Fruit fly (Drosophila melanogaster) whole organism, pupa: ENCODE results near the gene hyd.

Experiments used
- CG10348 ChIP-seq: fragments of 200-800 bp; sonication (Bioruptor generic); IDR thresholded peaks from 2 replicates; pipeline ENCODE4 v1.3.6; 2022; ENCODE audit warnings: missing biosample characterization, missing genetic modification characterization
- CG12605 ChIP-seq: fragments of 200-800 bp; sonication (Bioruptor generic); IDR thresholded peaks from 2 replicates; pipeline ENCODE4 v1.3.6; 2022; ENCODE audit warnings: missing biosample characterization, missing genetic modification characterization
- CG13204 ChIP-seq: fragments of 200-800 bp; sonication (Bioruptor generic); optimal IDR thresholded peaks from 2 replicates; lab custom pipeline; 2018; ENCODE audit warnings: missing biosample characterization, mild to moderate bottlenecking, missing genetic modification characterization, moderate library complexity
- CG14655 ChIP-seq: fragments of 200-800 bp; sonication (Bioruptor generic); optimal IDR thresholded peaks from 3 replicates; lab custom pipeline; 2017; ENCODE audit warnings: mild to moderate bottlenecking, missing biosample characterization, missing genetic modification reagents, missing genetic modification characterization
- CG15710 ChIP-seq: fragments of 200-800 bp; sonication (Bioruptor generic); optimal IDR thresholded peaks from 2 replicates; lab custom pipeline; 2018; ENCODE audit warnings: missing biosample characterization, mild to moderate bottlenecking, missing genetic modification characterization, moderate library complexity
- CG17806 ChIP-seq: fragments of 200-800 bp; sonication (Bioruptor generic); optimal IDR thresholded peaks from 2 replicates; lab custom pipeline; 2018; ENCODE audit warnings: missing biosample characterization, mild to moderate bottlenecking, missing genetic modification characterization, moderate library complexity
- CG32121 ChIP-seq: fragments of 200-800 bp; sonication (Bioruptor generic); IDR thresholded peaks from 2 replicates; pipeline ENCODE4 v1.3.6; 2022; ENCODE audit warnings: missing biosample characterization, missing genetic modification characterization
- CG34367 ChIP-seq: fragments of 200-800 bp; sonication (Bioruptor generic); optimal IDR thresholded peaks from 2 replicates; lab custom pipeline; 2018; ENCODE audit warnings: missing biosample characterization, mild to moderate bottlenecking, missing genetic modification characterization
- CG4496 ChIP-seq: fragments of 200-800 bp; sonication (Bioruptor generic); IDR thresholded peaks from 3 replicates; pipeline ENCODE4 v1.3.6; 2022; ENCODE audit warnings: missing biosample characterization, missing genetic modification characterization
- CG8159 ChIP-seq: fragments of 200-800 bp; sonication (Bioruptor generic); optimal IDR thresholded peaks from 3 replicates; lab custom pipeline; 2018; ENCODE audit warnings: missing biosample characterization, mild to moderate bottlenecking, missing genetic modification characterization, moderate library complexity
- CG8301 ChIP-seq: fragments of 200-800 bp; sonication (Bioruptor generic); optimal IDR thresholded peaks from 2 replicates; lab custom pipeline; 2018; ENCODE audit warnings: missing biosample characterization, mild to moderate bottlenecking, missing genetic modification characterization
- CG9948 ChIP-seq: fragments of 200-800 bp; sonication (Bioruptor generic); optimal IDR thresholded peaks from 2 replicates; lab custom pipeline; 2018; ENCODE audit warnings: missing biosample characterization, mild to moderate bottlenecking, missing genetic modification characterization, moderate library complexity
- D1 ChIP-seq: fragments of 200-800 bp; sonication (Bioruptor generic); optimal IDR thresholded peaks from 2 replicates; lab custom pipeline; 2018; ENCODE audit warnings: missing biosample characterization, mild to moderate bottlenecking, missing genetic modification characterization, moderate library complexity
- EcR ChIP-seq: fragments of 200-800 bp; sonication (Bioruptor generic); optimal IDR thresholded peaks from 3 replicates; lab custom pipeline; 2019; ENCODE audit warnings: missing biosample characterization, missing genetic modification characterization, mild to moderate bottlenecking, moderate library complexity, missing genetic modification reagents
- Ets98B ChIP-seq: fragments of 200-800 bp; sonication (Bioruptor generic); IDR thresholded peaks from 2 replicates; pipeline ENCODE4 v1.3.6; 2022; ENCODE audit warnings: missing biosample characterization, missing genetic modification characterization
- Pif1A ChIP-seq: fragments of 200-800 bp; sonication (Bioruptor generic); optimal IDR thresholded peaks from 3 replicates; lab custom pipeline; 2016; ENCODE audit warnings: missing biosample characterization, missing genetic modification characterization
- Pif1B ChIP-seq: fragments of 200-800 bp; sonication (Bioruptor generic); optimal IDR thresholded peaks from 3 replicates; lab custom pipeline; 2016; ENCODE audit warnings: missing biosample characterization, missing genetic modification characterization
- Snoo ChIP-seq: fragments of 200-800 bp; sonication (Bioruptor generic); optimal IDR thresholded peaks from 3 replicates; lab custom pipeline; 2017; ENCODE audit warnings: missing biosample characterization, mild to moderate bottlenecking, missing genetic modification characterization, inconsistent platforms
- fd96Ca ChIP-seq: fragments of 200-800 bp; sonication (Bioruptor generic); IDR thresholded peaks from 3 replicates; pipeline ENCODE4 v1.3.6; 2022; ENCODE audit warnings: missing biosample characterization, missing genetic modification characterization
- gl ChIP-seq: fragments of 200-800 bp; sonication (Bioruptor generic); optimal IDR thresholded peaks from 2 replicates; lab custom pipeline; 2018; ENCODE audit warnings: missing biosample characterization, mild to moderate bottlenecking, missing genetic modification characterization
- rn ChIP-seq: fragments of 200-800 bp; sonication (Bioruptor generic); IDR thresholded peaks from 2 replicates; pipeline ENCODE4 v1.3.6; 2022; ENCODE audit warnings: missing biosample characterization, missing genetic modification characterization

The hyd gene

dm6 chr3R:9740713-9741112, 15.3 kb upstream of the hyd start, which contains the start of gene Pnn:
TSS of gene Pnn (plus strand) at chr3R:9740899.
- TF ChIP-seq CG14655, result no peak
- TF ChIP-seq Pif1B (GFP tag; lab: Kevin White, UChicago), result no peak
- TF ChIP-seq Snoo (tag; lab: Kevin White, UChicago), result no peak
- TF ChIP-seq CG4496 (GFP tag; lab: Robert Waterston, UW), result no peak
- no peak for TF ChIP-seq EcR
- TF ChIP-seq Pif1A (GFP tag; lab: Kevin White, UChicago), result no peak
- TF ChIP-seq Ets98B (GFP tag; lab: Robert Waterston, UW), result no peak
- no peak for TF ChIP-seq CG15710
- TF ChIP-seq CG10348 (GFP tag; lab: Robert Waterston, UW), result no peak
- no peak for TF ChIP-seq CG9948 (tag; lab: Kevin White, UChicago)
- TF ChIP-seq D1 (tag; lab: Kevin White, UChicago), result no peak
- TF ChIP-seq gl (tag; lab: Kevin White, UChicago), result no peak
- TF ChIP-seq rn (GFP tag; lab: Robert Waterston, UW), result no peak
- no peak for TF ChIP-seq fd96Ca (GFP tag; lab: Robert Waterston, UW)
- TF ChIP-seq CG12605 (GFP tag; lab: Robert Waterston, UW), result no peak
- TF ChIP-seq CG34367 (tag; lab: Kevin White, UChicago), result no peak
- TF ChIP-seq, all 21 proteins: peak for 0

DNA sequence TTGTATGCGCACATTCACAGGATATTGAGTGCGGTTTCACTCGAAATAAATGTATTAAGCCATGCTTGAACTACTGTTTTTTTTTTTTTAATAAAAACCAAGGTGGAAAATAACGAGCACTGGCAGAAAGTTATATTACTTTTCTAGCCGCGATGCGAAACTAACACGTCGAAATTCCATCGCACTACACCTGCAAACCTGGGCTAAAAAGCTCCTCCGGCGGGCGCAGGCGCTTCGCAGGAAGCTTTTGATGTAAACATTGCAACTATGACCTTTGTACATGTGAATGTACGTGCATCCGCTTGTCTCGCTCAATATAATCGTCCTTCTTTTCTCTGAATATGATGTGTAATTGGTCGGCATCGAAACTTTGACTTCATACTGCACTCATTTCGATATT, 14.4 kb upstream of the hyd start, which contains the start of gene side-VII:
side-VII (minus strand) TSS at position 187 of the 400 bp plus-strand sequence.
- TF ChIP-seq EcR, result no peak
- TF ChIP-seq CG8301 (tag; lab: Kevin White, UChicago), result no peak
- TF ChIP-seq rn (GFP tag; lab: Robert Waterston, UW), result no peak
- no peak for TF ChIP-seq Snoo (tag; lab: Kevin White, UChicago)
- no peak for TF ChIP-seq CG34367 (tag; lab: Kevin White, UChicago)

DNA sequence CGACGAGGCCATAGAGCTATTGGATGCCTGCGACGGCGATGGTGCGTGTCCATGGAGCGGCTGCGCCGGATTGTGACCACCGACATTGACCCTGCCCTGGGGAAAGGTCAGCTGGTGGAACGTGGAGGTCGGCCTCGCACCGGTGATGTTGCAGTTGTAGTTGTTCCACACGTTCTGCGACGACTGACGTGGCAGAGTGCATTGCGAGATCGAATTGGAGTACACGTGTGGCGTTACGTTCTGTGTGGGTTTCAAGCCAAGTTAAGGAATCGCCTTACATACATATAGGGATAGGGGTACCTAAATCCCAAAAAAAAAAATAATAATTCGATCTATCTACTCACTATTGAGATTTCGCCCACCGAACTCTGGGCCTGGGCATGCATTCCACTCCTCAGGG, 9.7 kb upstream of the hyd start:
- TF ChIP-seq EcR, result no peak
- TF ChIP-seq CG15710, result no peak
- TF ChIP-seq CG8301 (tag; lab: Kevin White, UChicago), result no peak
- no peak for TF ChIP-seq gl (tag; lab: Kevin White, UChicago)
- TF ChIP-seq CG10348 (GFP tag; lab: Robert Waterston, UW), result no peak
- no peak for TF ChIP-seq CG9948 (tag; lab: Kevin White, UChicago)
- TF ChIP-seq CG32121 (GFP tag; lab: Robert Waterston, UW), result no peak
- no peak for TF ChIP-seq CG34367 (tag; lab: Kevin White, UChicago)
- no peak for TF ChIP-seq CG4496 (GFP tag; lab: Robert Waterston, UW)
- no peak for TF ChIP-seq Pif1A (GFP tag; lab: Kevin White, UChicago)
- no peak for TF ChIP-seq Ets98B (GFP tag; lab: Robert Waterston, UW)
- TF ChIP-seq CG17806 (tag; lab: Kevin White, UChicago), result no peak
- no peak for TF ChIP-seq CG13204 (GFP tag; lab: Kevin White, UChicago)
- no peak for TF ChIP-seq CG12605 (GFP tag; lab: Robert Waterston, UW)
- TF ChIP-seq, all 21 proteins: peak for 0

DNA sequence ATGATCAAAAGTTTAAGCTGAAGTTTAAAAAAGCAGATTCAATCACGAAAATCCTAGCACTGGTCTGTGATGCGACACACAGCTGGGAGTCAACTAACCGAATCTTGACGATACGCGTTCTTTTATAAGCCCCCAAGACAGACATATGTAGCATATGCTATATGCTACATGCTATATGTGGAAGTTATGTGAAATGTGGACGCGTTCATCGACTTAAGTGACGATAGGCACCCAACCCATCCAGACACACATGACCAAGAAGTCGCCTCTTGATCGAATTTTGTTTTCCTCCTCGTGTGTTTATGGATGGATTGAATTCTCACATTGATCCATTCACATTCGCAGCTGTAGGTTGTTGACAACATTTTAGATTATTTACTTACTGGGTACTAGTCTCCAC, 7.7 kb upstream of the hyd start, which contains the start of gene alphaTub85E:
alphaTub85E (minus strand) TSS at position 101 of the 400 bp plus-strand sequence.
- TF ChIP-seq Ets98B (GFP tag; lab: Robert Waterston, UW) (no peak), CG12605 (GFP tag; lab: Robert Waterston, UW) (no peak)

DNA sequence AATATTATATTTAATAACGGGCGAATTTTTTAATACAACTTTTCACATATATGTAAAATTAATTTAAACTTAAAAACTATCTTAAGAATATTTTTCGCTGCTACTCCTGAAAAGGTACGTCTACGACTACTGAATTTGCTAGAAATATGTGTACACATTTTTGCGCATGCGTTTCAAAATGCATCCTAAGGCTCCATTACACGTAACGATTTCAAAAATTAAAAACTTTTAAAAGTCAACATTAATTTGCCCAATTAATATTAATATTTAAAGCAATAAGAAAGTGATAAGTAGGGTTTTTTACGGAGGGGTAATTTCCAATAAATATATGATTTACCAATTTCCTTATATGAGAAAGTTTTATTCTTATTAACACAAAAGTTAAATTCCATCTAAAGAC, 5.4 kb upstream of the hyd start, which contains the start of gene FoxP:
FoxP (minus strand) TSS at position 89 of the 400 bp plus-strand sequence.
- TF ChIP-seq CG17806 (tag; lab: Kevin White, UChicago) (no peak), CG4496 (GFP tag; lab: Robert Waterston, UW) (no peak), Ets98B (GFP tag; lab: Robert Waterston, UW) (no peak), gl (tag; lab: Kevin White, UChicago) (no peak), CG12605 (GFP tag; lab: Robert Waterston, UW) (no peak), rn (GFP tag; lab: Robert Waterston, UW) (no peak), CG15710 (no peak), CG14655 (no peak), CG13204 (GFP tag; lab: Kevin White, UChicago) (no peak), EcR (no peak)

- no peak for TF ChIP-seq CG4496 (GFP tag; lab: Robert Waterston, UW)
These were observed 14.5 kb downstream of the hyd start, which contains the start of the genes trbd and dmt for dm6 chr3R:9710886-9711285. TSS of gene trbd (minus strand) at chr3R:9711037. TSS of gene dmt (plus strand) at chr3R:9711142.

- no peak for TF ChIP-seq CG8159 (tag; lab: Kevin White, UChicago)
- TF ChIP-seq Snoo (tag; lab: Kevin White, UChicago), result no peak
- no peak for TF ChIP-seq D1 (tag; lab: Kevin White, UChicago)
- no peak for TF ChIP-seq CG14655
- no peak for TF ChIP-seq rn (GFP tag; lab: Robert Waterston, UW)
- TF ChIP-seq CG13204 (GFP tag; lab: Kevin White, UChicago), result no peak
- TF ChIP-seq, all 21 proteins: peak for 0
These were observed 15.2 kb downstream of the hyd start for dm6 chr3R:9710228-9710627.
